Worm (Caenorhabditis elegans): Measurements from ENCODE around the gene taf-6.2.

- TF ChIP-seq ref-2 (tag; optimal IDR thresholded peaks at IDR 0.05) (no peak), pag-3 (tag; optimal IDR thresholded peaks at IDR 0.05; ENCODE audit: borderline replicate concordance) (no peak), fkh-10 (GFP tag; optimal IDR thresholded peaks at IDR 0.05) (no peak), pqm-1 (tag; optimal IDR thresholded peaks at IDR 0.05) (no peak), madf-2 (tag; optimal IDR thresholded peaks at IDR 0.05) (no peak), hlh-8 (tag; optimal IDR thresholded peaks at IDR 0.05) (no peak), zip-5 (tag; optimal IDR thresholded peaks at IDR 0.05) (no peak), ama-1 (optimal IDR thresholded peaks at IDR 0.05) (no peak), odd-2 (tag; optimal IDR thresholded peaks at IDR 0.05) (no peak)
Measured at ce11 chrIV:3721973-3722372, 27.4 kb upstream of the taf-6.2 start.
